Fruit fly (Drosophila melanogaster): ENCODE data around the gene Ip259.

Ip259 gene

DNA sequence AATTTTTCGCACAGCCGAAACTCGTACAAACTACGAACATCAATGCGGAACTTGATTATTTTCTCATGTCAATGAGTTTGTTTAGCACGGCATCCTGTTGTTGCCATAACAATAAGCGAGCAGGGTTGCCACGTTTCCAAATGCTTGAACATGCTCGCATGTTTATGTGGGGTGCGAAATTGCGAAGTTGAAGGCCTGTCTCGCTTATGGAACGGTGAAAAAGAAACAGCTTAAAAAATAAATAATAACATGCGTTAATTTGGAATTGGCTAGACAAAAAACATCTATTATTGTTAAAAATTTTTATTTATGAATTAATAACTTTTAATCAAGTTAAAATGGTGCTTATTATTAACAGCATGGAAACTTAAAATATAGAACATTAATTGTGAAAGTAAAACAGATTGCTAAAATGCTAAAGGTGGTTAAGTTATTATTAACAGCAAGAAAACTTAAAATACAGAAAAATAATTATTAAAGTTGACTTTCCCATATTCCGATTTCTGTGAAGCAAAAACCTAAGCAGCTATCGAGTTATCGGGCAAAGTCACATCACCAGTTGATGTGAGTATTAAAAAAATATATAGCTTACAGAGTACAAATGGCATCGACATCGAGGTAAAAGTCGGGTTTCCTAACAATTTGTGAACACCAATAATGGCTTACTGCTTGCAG is 22.8 kb downstream of the Ip259 start, which contains the start of the genes Bug22 and TfIIB (continued):
- no peak for TF ChIP-seq fd64A (GFP tag; optimal IDR thresholded peaks at IDR 0.05)
- peak; percentile 67 for TF ChIP-seq Dref (GFP tag; IDR thresholded peaks at IDR 0.05)
- TF ChIP-seq exex (tag; optimal IDR thresholded peaks at IDR 0.05): peak; percentile 13
- TF ChIP-seq chn (GFP tag; optimal IDR thresholded peaks at IDR 0.05): peak; percentile 81
- no peak for TF ChIP-seq gcm (GFP tag; optimal IDR thresholded peaks at IDR 0.05)
- TF ChIP-seq trh (GFP tag; optimal IDR thresholded peaks at IDR 0.05): peak; percentile 24
- no peak for TF ChIP-seq jing (GFP tag; optimal IDR thresholded peaks at IDR 0.05)
- 0 out of 3 replicates have a peak, but pooled peaks have one; percentile 36 for TF ChIP-seq CG16813 (GFP tag; IDR thresholded peaks at IDR 0.05; ENCODE audit: partially characterized antibody)
- no peak for TF ChIP-seq sr (GFP tag; IDR thresholded peaks at IDR 0.05)
- TF ChIP-seq Oaz (GFP tag; IDR thresholded peaks at IDR 0.05): peak; percentile 23; the same call in 1 of the 2 replicates
- TF ChIP-seq CG33213 (GFP tag; optimal IDR thresholded peaks at IDR 0.05): peak; percentile 35
- peak; percentile 26 for TF ChIP-seq CG12744 (GFP tag; optimal IDR thresholded peaks at IDR 0.05)
- TF ChIP-seq NC2β (GFP tag; optimal IDR thresholded peaks at IDR 0.05): peak; percentile 70
- peak; percentile 47 for TF ChIP-seq CG1647 (GFP tag; optimal IDR thresholded peaks at IDR 0.05)
- TF ChIP-seq odd (GFP tag; optimal IDR thresholded peaks at IDR 0.05): peak; percentile 15
- TF ChIP-seq Antp (GFP tag; optimal IDR thresholded peaks at IDR 0.05): peak; percentile 71
- TF ChIP-seq Aef1 (GFP tag; IDR thresholded peaks at IDR 0.05): peak; percentile 66; the same call in 2 of the 3 replicates
- TF ChIP-seq disco-r (GFP tag; optimal IDR thresholded peaks at IDR 0.05): no peak
- peak; percentile 65 for TF ChIP-seq CG3281 (GFP tag; optimal IDR thresholded peaks at IDR 0.05)
- peak; percentile 53 for TF ChIP-seq Camta (GFP tag; optimal IDR thresholded peaks at IDR 0.05)
- TF ChIP-seq Chrac-16 (GFP tag; optimal IDR thresholded peaks at IDR 0.05): peak; percentile 72
- peak; percentile 50 for TF ChIP-seq CG1792 (GFP tag; optimal IDR thresholded peaks at IDR 0.05)
- TF ChIP-seq CG10543 (GFP tag; optimal IDR thresholded peaks at IDR 0.05): peak; percentile 80
- TF ChIP-seq CG11723 (GFP tag; optimal IDR thresholded peaks at IDR 0.05): peak; percentile 94
- peak; percentile 61 for TF ChIP-seq jumu (GFP tag; optimal IDR thresholded peaks at IDR 0.05)
- no peak for TF ChIP-seq z (GFP tag; IDR thresholded peaks at IDR 0.05)
- no peak for TF ChIP-seq inv (GFP tag; IDR thresholded peaks at IDR 0.05; ENCODE audit: partially characterized antibody)
- no peak for TF ChIP-seq Stat92E (GFP tag; optimal IDR thresholded peaks at IDR 0.05)
- peak; percentile 57 for TF ChIP-seq slp2 (GFP tag; optimal IDR thresholded peaks at IDR 0.05)
- peak; percentile 11 for TF ChIP-seq wek (GFP tag; optimal IDR thresholded peaks at IDR 0.05)
- no peak for TF ChIP-seq zf30C (GFP tag; optimal IDR thresholded peaks at IDR 0.05)
- TF ChIP-seq CG7963 (GFP tag; IDR thresholded peaks at IDR 0.05; ENCODE audit: partially characterized antibody): no peak
- no peak for TF ChIP-seq cas (GFP tag; IDR thresholded peaks at IDR 0.05)
- no peak for TF ChIP-seq CG32767 (GFP tag; IDR thresholded peaks at IDR 0.05)
- peak; percentile 78 for TF ChIP-seq CG8290 (GFP tag; optimal IDR thresholded peaks at IDR 0.05)
- TF ChIP-seq CG8290 (tag; optimal IDR thresholded peaks at IDR 0.05): peak; percentile 90 to 92
- TF ChIP-seq CG17385 (GFP tag; optimal IDR thresholded peaks at IDR 0.05): peak; percentile 66
- peak; percentile 73 for TF ChIP-seq CG1024 (GFP tag; IDR thresholded peaks at IDR 0.05)
- TF ChIP-seq MESR4 (GFP tag; optimal IDR thresholded peaks at IDR 0.05): peak; percentile 45
- TF ChIP-seq CG17912 (GFP tag; optimal IDR thresholded peaks at IDR 0.05): peak; percentile 32
- TF ChIP-seq Dad (GFP tag; optimal IDR thresholded peaks at IDR 0.05): peak; percentile 39
- peak; percentile 46 for TF ChIP-seq pum (GFP tag; optimal IDR thresholded peaks at IDR 0.05)
- peak; percentile 78; the same call in 2 of the 3 replicates for TF ChIP-seq otp (GFP tag; IDR thresholded peaks at IDR 0.05)
- TF ChIP-seq CG3065 (GFP tag; optimal IDR thresholded peaks at IDR 0.05): peak; percentile 12
- no peak for TF ChIP-seq ash1 (GFP tag; optimal IDR thresholded peaks at IDR 0.05)
- TF ChIP-seq YL-1 (GFP tag; optimal IDR thresholded peaks at IDR 0.05): peak; percentile 34
- peak; percentile 54 for TF ChIP-seq HmgD (GFP tag; optimal IDR thresholded peaks at IDR 0.05)
- no peak for TF ChIP-seq zen2 (GFP tag; IDR thresholded peaks at IDR 0.05; ENCODE audit: partially characterized antibody)
- TF ChIP-seq luna (GFP tag; optimal IDR thresholded peaks at IDR 0.05): no peak
- no peak for TF ChIP-seq croc (GFP tag; conservative IDR thresholded peaks at IDR 0.05)
